Worm (Caenorhabditis elegans): Measurements from ENCODE around the gene dpyd-1.

DNA sequence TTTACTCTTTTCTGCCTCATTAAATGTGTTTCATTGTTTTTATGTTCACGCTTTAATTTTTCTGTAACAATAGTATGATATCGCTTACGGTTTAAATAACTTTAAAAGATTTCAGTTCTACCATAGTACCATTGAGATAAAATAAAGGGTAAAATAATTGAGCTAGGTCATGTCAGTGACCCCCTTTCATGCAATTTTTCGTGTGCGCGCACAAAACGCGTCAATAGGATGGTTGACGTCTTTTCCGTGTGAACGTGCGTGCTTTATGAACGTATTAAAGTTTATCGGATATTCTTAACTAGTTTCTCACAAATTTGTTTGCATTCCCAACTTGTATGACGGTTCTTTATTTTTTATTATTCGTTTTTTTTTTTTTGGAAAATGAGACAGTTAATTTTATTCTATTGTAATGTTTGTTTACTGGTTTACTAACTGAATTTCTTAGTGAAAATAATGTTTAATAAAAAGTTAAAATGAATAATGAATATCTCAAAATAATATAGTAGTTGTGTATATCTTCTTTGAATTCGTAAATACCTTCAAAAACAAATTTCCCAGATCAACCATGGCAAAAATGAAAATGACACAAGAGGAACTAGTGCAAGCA, 18.4 kb downstream of the dpyd-1 start, which contains the start of gene C25F6.1:
- no peak for TF ChIP-seq jun-1 (tag; optimal IDR thresholded peaks at IDR 0.05)
- TF ChIP-seq aly-2 (tag; optimal IDR thresholded peaks at IDR 0.05), result no peak
- TF ChIP-seq pqm-1 (tag; optimal IDR thresholded peaks at IDR 0.05), result no peak
- peak in 1 of 2 experiments; percentile 8 for TF ChIP-seq lin-35 (GFP tag; optimal IDR thresholded peaks at IDR 0.05)
- no peak for TF ChIP-seq ama-1 (optimal IDR thresholded peaks at IDR 0.05)
- TF ChIP-seq mdl-1 (tag; optimal IDR thresholded peaks at IDR 0.05), result no peak
- no peak for TF ChIP-seq sptf-1 (tag; optimal IDR thresholded peaks at IDR 0.05)
- no peak for TF ChIP-seq mab-9 (GFP tag; IDR thresholded peaks at IDR 0.05)
- TF ChIP-seq lin-13 (GFP tag; optimal IDR thresholded peaks at IDR 0.05), result no peak
- no peak for TF ChIP-seq alr-1 (tag; optimal IDR thresholded peaks at IDR 0.05; ENCODE audit: borderline replicate concordance)
- no peak for TF ChIP-seq nhr-47 (tag; optimal IDR thresholded peaks at IDR 0.05)
- no peak for TF ChIP-seq unc-98 (GFP tag; IDR thresholded peaks at IDR 0.05)
- TF ChIP-seq unc-130 (tag; optimal IDR thresholded peaks at IDR 0.05), result peak; percentile 23
- TF ChIP-seq nhr-28 (tag; optimal IDR thresholded peaks at IDR 0.05), result no peak

Measured in whole organism, L1 larva.